Fruit fly (Drosophila melanogaster) whole organism, adult: ENCODE measurements around the gene TotB.
A peak's percentile ranks its signal among the peaks of the same experiment; 100 is the strongest.

Source experiments
- CG11617 ChIP-seq: fragments of 200-800 bp; sonication (Bioruptor generic); optimal IDR thresholded peaks from 2 replicates; lab custom pipeline; 2017; ENCODE audit warnings: mild to moderate bottlenecking, missing biosample characterization, missing genetic modification reagents, missing genetic modification characterization
- CG12768 ChIP-seq: fragments of 200-800 bp; sonication (Bioruptor generic); optimal IDR thresholded peaks from 2 replicates; lab custom pipeline; 2017; ENCODE audit warnings: missing biosample characterization, missing genetic modification characterization, mild to moderate bottlenecking, moderate library complexity, missing genetic modification reagents
- CG14711 ChIP-seq: fragments of 200-800 bp; sonication (Bioruptor generic); optimal IDR thresholded peaks from 2 replicates; lab custom pipeline; 2018; ENCODE audit warnings: missing biosample characterization, mild to moderate bottlenecking, missing genetic modification characterization, moderate library complexity
- CG1620 ChIP-seq: fragments of 200-800 bp; sonication (Bioruptor generic); optimal IDR thresholded peaks from 2 replicates; lab custom pipeline; 2016; ENCODE audit warnings: missing biosample characterization, missing genetic modification characterization
- CG33017 ChIP-seq: fragments of 200-800 bp; sonication (Bioruptor generic); optimal IDR thresholded peaks from 2 replicates; lab custom pipeline; 2018; ENCODE audit warnings: missing biosample characterization, mild to moderate bottlenecking, missing genetic modification characterization, moderate library complexity
- CG5204 ChIP-seq: fragments of 200-800 bp; sonication (Bioruptor generic); optimal IDR thresholded peaks from 2 replicates; lab custom pipeline; 2016; ENCODE audit warnings: missing biosample characterization, missing genetic modification characterization
- CG7045 ChIP-seq: fragments of 200-800 bp; sonication (Bioruptor generic); optimal IDR thresholded peaks from 2 replicates; lab custom pipeline; 2017; ENCODE audit warnings: missing biosample characterization, mild to moderate bottlenecking, missing genetic modification characterization
- CG7101 ChIP-seq: fragments of 200-800 bp; sonication (Bioruptor generic); optimal IDR thresholded peaks from 2 replicates; lab custom pipeline; 2018; ENCODE audit warnings: missing biosample characterization, mild to moderate bottlenecking, missing genetic modification characterization, moderate library complexity
- Clk ChIP-seq: fragments of 200-800 bp; sonication (Bioruptor generic); optimal IDR thresholded peaks from 2 replicates; lab custom pipeline; 2017; ENCODE audit warnings: missing biosample characterization, missing genetic modification characterization
- Crg-1 ChIP-seq: fragments of 200-800 bp; sonication (Bioruptor generic); optimal IDR thresholded peaks from 2 replicates; lab custom pipeline; 2016; ENCODE audit warnings: missing biosample characterization, missing genetic modification characterization
- Hr96 ChIP-seq: fragments of 200-800 bp; sonication (Bioruptor generic); optimal IDR thresholded peaks from 2 replicates; lab custom pipeline; 2016; ENCODE audit warnings: missing biosample characterization, missing genetic modification characterization
- Mnt ChIP-seq: fragments of 200-800 bp; sonication (Bioruptor generic); optimal IDR thresholded peaks from 2 replicates; lab custom pipeline; 2016; ENCODE audit warnings: missing biosample characterization, mild to moderate bottlenecking, missing genetic modification characterization
- bab1 ChIP-seq: fragments of 200-800 bp; sonication (Bioruptor generic); optimal IDR thresholded peaks from 3 replicates; lab custom pipeline; 2019; ENCODE audit warnings: missing biosample characterization, mild to moderate bottlenecking, missing genetic modification characterization, moderate library complexity
- cic ChIP-seq: fragments of 200-800 bp; sonication (Bioruptor generic); optimal IDR thresholded peaks from 2 replicates; lab custom pipeline; 2017; ENCODE audit warnings: missing biosample characterization, mild to moderate bottlenecking, missing genetic modification characterization, moderate library complexity
- cnc ChIP-seq, 2 experiments: fragments of >200 bp; optimal IDR thresholded peaks; 2 replicates each; lab custom pipeline; 2017
- kay ChIP-seq: fragments of 200-800 bp; sonication (Bioruptor generic); peaks from one replicate; lab custom pipeline; 2016; ENCODE audit warnings: missing biosample characterization, missing genetic modification characterization, borderline replicate concordance
- ovo ChIP-seq: fragments of 200-800 bp; sonication (Bioruptor generic); optimal IDR thresholded peaks from 2 replicates; lab custom pipeline; 2016; ENCODE audit warnings: missing biosample characterization, missing genetic modification characterization
- pad ChIP-seq: fragments of 200-800 bp; sonication (Bioruptor generic); optimal IDR thresholded peaks from 3 replicates; lab custom pipeline; 2017; ENCODE audit warnings: missing biosample characterization, missing genetic modification characterization, mild to moderate bottlenecking, moderate library complexity, missing genetic modification reagents
- tj ChIP-seq: fragments of 200-800 bp; sonication (Bioruptor generic); optimal IDR thresholded peaks from 3 replicates; lab custom pipeline; 2017; ENCODE audit warnings: missing biosample characterization, mild to moderate bottlenecking, missing genetic modification characterization, moderate library complexity
- toe ChIP-seq: fragments of 200-800 bp; sonication (Bioruptor generic); optimal IDR thresholded peaks from 2 replicates; lab custom pipeline; 2016; ENCODE audit warnings: missing biosample characterization, missing genetic modification characterization

TotB gene

dm6 chr3R:20830963-20831362 is 42.8 kb upstream of the TotB start, which contains the start of gene CG31223:
Gene CG31223 (plus strand): TSS chr3R:20831127.
- TF ChIP-seq CG33017 (tag; lab: Kevin White, UChicago) (no peak), Clk (no peak), kay (peak; percentile 2)

- TF ChIP-seq cnc (optimal IDR thresholded peaks at IDR 0.05; lab: Kevin White, UChicago) (no peak), ovo (peak; percentile 51), tj (GFP tag; lab: Kevin White, UChicago) (peak; percentile 54), CG1620 (GFP tag; lab: Kevin White, UChicago) (no peak), CG11617 (GFP tag; lab: Kevin White, UChicago) (peak; percentile 42), bab1 (GFP tag; lab: Kevin White, UChicago) (peak; percentile 3), kay (peak; percentile 90), pad (peak; percentile 53), Hr96 (no peak), Mnt (GFP tag; lab: Kevin White, UChicago) (peak; percentile 55), cic (GFP tag; lab: Kevin White, UChicago) (peak; percentile 91), CG14711 (tag; lab: Kevin White, UChicago) (peak; percentile 45), CG12768 (peak; percentile 60), Crg-1 (GFP tag; lab: Kevin White, UChicago) (no peak), CG7101 (peak; percentile 29), CG33017 (tag; lab: Kevin White, UChicago) (peak; percentile 32)
These were observed 40.8 kb upstream of the TotB start, which contains the start of gene Synd for dm6 chr3R:20832689-20833524. Gene Synd (plus strand): TSS chr3R:20832799.

dm6 chr3R:20833664-20834063 is 40.1 kb upstream of the TotB start:
- TF ChIP-seq CG1620 (GFP tag; lab: Kevin White, UChicago) (no peak), Crg-1 (GFP tag; lab: Kevin White, UChicago) (no peak), CG33017 (tag; lab: Kevin White, UChicago) (no peak), Mnt (GFP tag; lab: Kevin White, UChicago) (no peak), toe (GFP tag; lab: Kevin White, UChicago) (no peak)

- no peak for TF ChIP-seq CG5204
- TF ChIP-seq pad, result no peak
- TF ChIP-seq CG12768, result no peak
- TF ChIP-seq CG11617 (GFP tag; lab: Kevin White, UChicago), result no peak
- TF ChIP-seq kay, result peak; percentile 87
- TF ChIP-seq Mnt (GFP tag; lab: Kevin White, UChicago), result no peak
- TF ChIP-seq cnc (optimal IDR thresholded peaks at IDR 0.05; lab: Kevin White, UChicago), result no peak
- peak; percentile 14 for TF ChIP-seq cic (GFP tag; lab: Kevin White, UChicago)
- TF ChIP-seq bab1 (GFP tag; lab: Kevin White, UChicago), result no peak
- no peak for TF ChIP-seq Clk
- TF ChIP-seq tj (GFP tag; lab: Kevin White, UChicago), result no peak
These were observed 39.0 kb upstream of the TotB start for dm6 chr3R:20834770-20835183.

dm6 chr3R:20835531-20835930 is 38.2 kb upstream of the TotB start:
- TF ChIP-seq ovo (no peak), Hr96 (no peak), CG1620 (GFP tag; lab: Kevin White, UChicago) (no peak), CG7045 (GFP tag; lab: Kevin White, UChicago) (no peak), Clk (no peak), pad (no peak), CG7101 (no peak), tj (GFP tag; lab: Kevin White, UChicago) (no peak), cic (GFP tag; lab: Kevin White, UChicago) (no peak), kay (no peak)

dm6 chr3R:20836257-20836856 is 37.4 kb upstream of the TotB start:
- TF ChIP-seq CG7101 (no peak), kay (no peak), bab1 (GFP tag; lab: Kevin White, UChicago) (no peak), CG5204 (no peak), toe (GFP tag; lab: Kevin White, UChicago) (no peak), CG11617 (GFP tag; lab: Kevin White, UChicago) (no peak), CG1620 (GFP tag; lab: Kevin White, UChicago) (no peak), pad (no peak), Crg-1 (GFP tag; lab: Kevin White, UChicago) (no peak), cic (GFP tag; lab: Kevin White, UChicago) (no peak), CG7045 (GFP tag; lab: Kevin White, UChicago) (no peak), CG33017 (tag; lab: Kevin White, UChicago) (no peak), CG14711 (tag; lab: Kevin White, UChicago) (no peak), CG12768 (no peak), Clk (no peak), tj (GFP tag; lab: Kevin White, UChicago) (no peak), ovo (no peak), Mnt (GFP tag; lab: Kevin White, UChicago) (no peak), cnc (optimal IDR thresholded peaks at IDR 0.05; lab: Kevin White, UChicago) (no peak)
